Fruit fly (Drosophila melanogaster) Kc167 (cell line): ENCODE results near the gene Polr2C.

Source experiments
- h ChIP-seq: fragments of >200 bp; optimal IDR thresholded peaks from 3 replicates; lab custom pipeline; 2018; ENCODE audit warnings: missing external identifiers
- insv ChIP-seq: fragments of >200 bp; optimal IDR thresholded peaks from 3 replicates; lab custom pipeline; 2018; ENCODE audit warnings: missing external identifiers
- psq ChIP-seq: fragments of >200 bp; optimal IDR thresholded peaks from 2 replicates; lab custom pipeline; 2017; ENCODE audit warnings: missing external identifiers

- TF ChIP-seq insv (lab: Kevin White, UChicago) (no peak), h (lab: Kevin White, UChicago) (no peak), psq (no peak)
Observed at dm6 chr2L:13843692-13844284, 10.7 kb downstream of the Polr2C start, which contains the start of gene CG33306.
